Fruit fly (Drosophila melanogaster): ENCODE measurements around the gene CycH.

CycH gene

dm6 chr3L:21839720-21840641, 18.2 kb downstream of the CycH start (continued):
- TF ChIP-seq Lpt (GFP tag; optimal IDR thresholded peaks at IDR 0.05) (no peak), Poxn (GFP tag; IDR thresholded peaks at IDR 0.05) (peak; percentile 42; the same call in 1 of the 2 replicates), caup (GFP tag; optimal IDR thresholded peaks at IDR 0.05; ENCODE audit: severe bottlenecking) (peak; percentile 91), stc (GFP tag; IDR thresholded peaks at IDR 0.05) (peak; percentile 92), NK7.1 (GFP tag; optimal IDR thresholded peaks at IDR 0.05) (peak; percentile 93), eve (GFP tag; optimal IDR thresholded peaks at IDR 0.05) (peak in 1 of 2 experiments; percentile 55), CG5180 (GFP tag; optimal IDR thresholded peaks at IDR 0.05) (peak; percentile 76), bigmax (GFP tag; optimal IDR thresholded peaks at IDR 0.05) (peak; percentile 13), B-H2 (GFP tag; optimal IDR thresholded peaks at IDR 0.05) (peak; percentile 82), zf30C (GFP tag; optimal IDR thresholded peaks at IDR 0.05) (no peak), CG33213 (GFP tag; optimal IDR thresholded peaks at IDR 0.05) (peak; percentile 94), Ravus (GFP tag; IDR thresholded peaks at IDR 0.05) (peak; percentile 46), CG12744 (GFP tag; optimal IDR thresholded peaks at IDR 0.05) (peak; percentile 91), cg (GFP tag; optimal IDR thresholded peaks at IDR 0.05) (peak; percentile 35), CG11695 (GFP tag; IDR thresholded peaks at IDR 0.05) (peak; percentile 97), kah (GFP tag; optimal IDR thresholded peaks at IDR 0.05) (peak; percentile 85), CG14441 (GFP tag; IDR thresholded peaks at IDR 0.05) (peak; percentile 93), CG10959 (GFP tag; IDR thresholded peaks at IDR 0.05) (peak; percentile 79), Hr78 (GFP tag; optimal IDR thresholded peaks at IDR 0.05) (peak in 1 of 2 experiments; percentile 77), CG4617 (GFP tag; optimal IDR thresholded peaks at IDR 0.05; ENCODE audit: borderline replicate concordance) (peak; percentile 71), CG17568 (GFP tag; optimal IDR thresholded peaks at IDR 0.05) (peak; percentile 87), CHES-1-like (GFP tag; optimal IDR thresholded peaks at IDR 0.05) (peak; percentile 90), Xrp1 (GFP tag; IDR thresholded peaks at IDR 0.05) (peak; percentile 95), ERR (GFP tag; optimal IDR thresholded peaks at IDR 0.05) (peak; percentile 68), Bdp1 (GFP tag; optimal IDR thresholded peaks at IDR 0.05) (peak; percentile 80), CG11398 (GFP tag; optimal IDR thresholded peaks at IDR 0.05) (peak; percentile 88), cwo (GFP tag; optimal IDR thresholded peaks at IDR 0.05) (peak; percentile 99), pho (GFP tag; optimal IDR thresholded peaks at IDR 0.05) (peak; percentile 93)

- TF ChIP-seq crol (GFP tag; IDR thresholded peaks at IDR 0.05) (peak; percentile 77), pros (GFP tag; optimal IDR thresholded peaks at IDR 0.05) (peak; percentile 90), Rx (GFP tag; IDR thresholded peaks at IDR 0.05) (no peak), pum (GFP tag; optimal IDR thresholded peaks at IDR 0.05) (no peak), CG31224 (GFP tag; IDR thresholded peaks at IDR 0.05) (no peak), NFAT (GFP tag; IDR thresholded peaks at IDR 0.05) (0 out of 2 replicates have a peak, but pooled peaks have one; percentile 1), CG1832 (GFP tag; optimal IDR thresholded peaks at IDR 0.05) (peak; percentile 76), Trl (optimal IDR thresholded peaks at IDR 0.05) (peak in 1 of 2 experiments; percentile 64), Trl (GFP tag; optimal IDR thresholded peaks at IDR 0.05) (no peak)
These were observed 18.8 kb downstream of the CycH start for dm6 chr3L:21840642-21840987.

dm6 chr3L:21841079-21841478, 19.3 kb downstream of the CycH start, which contains the start of gene P5CDh1:
TSS of gene P5CDh1 (minus strand) at chr3L:21841356.
- peak; percentile 24 for TF ChIP-seq CG2712 (tag; optimal IDR thresholded peaks at IDR 0.05)
- TF ChIP-seq dmrt11E (tag; optimal IDR thresholded peaks at IDR 0.05) = no peak
- no peak for TF ChIP-seq da (GFP tag; optimal IDR thresholded peaks at IDR 0.05)
- TF ChIP-seq CG14014 (GFP tag; IDR thresholded peaks at IDR 0.05) = peak; percentile 49; the same call in 1 of the 2 replicates
- TF ChIP-seq cwo (GFP tag; optimal IDR thresholded peaks at IDR 0.05) = peak; percentile 0
- peak; percentile 42; the same call in 1 of the 2 replicates for TF ChIP-seq CG17328 (GFP tag; IDR thresholded peaks at IDR 0.05)
- no peak for TF ChIP-seq CG5180 (GFP tag; optimal IDR thresholded peaks at IDR 0.05)
- peak; percentile 99 for TF ChIP-seq E2f2 (GFP tag; IDR thresholded peaks at IDR 0.05)
- TF ChIP-seq br (optimal IDR thresholded peaks at IDR 0.05) = no peak
- no peak for TF ChIP-seq CG3281 (GFP tag; optimal IDR thresholded peaks at IDR 0.05)
- TF ChIP-seq CG3407 (GFP tag; optimal IDR thresholded peaks at IDR 0.05) = no peak
- no peak for TF ChIP-seq CG8290 (GFP tag; optimal IDR thresholded peaks at IDR 0.05)
- TF ChIP-seq CG8290 (tag; optimal IDR thresholded peaks at IDR 0.05) = peak in 1 of 2 experiments; percentile 83
- no peak for TF ChIP-seq CG9727 (GFP tag; optimal IDR thresholded peaks at IDR 0.05)
- no peak for TF ChIP-seq jigr1 (GFP tag; IDR thresholded peaks at IDR 0.05)

All from whole organism, embryonic.